Worm (Caenorhabditis elegans): ENCODE results near the gene sams-3.

DNA sequence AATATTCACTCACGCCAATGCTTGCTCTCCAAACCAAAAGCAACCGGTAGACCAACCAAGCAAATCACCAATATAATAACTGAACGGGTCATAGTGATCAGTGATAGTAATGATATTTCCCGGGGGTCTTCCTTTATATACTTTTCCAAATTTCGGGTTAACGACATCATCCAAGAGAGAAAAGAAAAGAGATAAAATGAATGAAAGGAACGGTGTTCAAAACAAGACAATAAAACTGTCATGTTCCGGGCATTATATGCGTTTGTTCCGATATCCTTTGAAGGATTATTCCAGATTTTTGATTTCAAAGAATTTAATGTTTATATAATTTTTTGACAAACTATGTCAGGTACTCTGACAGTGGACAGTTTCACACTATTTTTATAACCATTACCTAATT, 18.7 kb downstream of the sams-3 start, which contains the start of gene C06E7.88:
- TF ChIP-seq ztf-11 (tag; optimal IDR thresholded peaks at IDR 0.05) (no peak), unc-55 (GFP tag; optimal IDR thresholded peaks at IDR 0.05) (no peak), lin-13 (GFP tag; optimal IDR thresholded peaks at IDR 0.05) (no peak), R02D3.7 (tag; optimal IDR thresholded peaks at IDR 0.05) (no peak), skn-1 (tag; optimal IDR thresholded peaks at IDR 0.05) (no peak)
